Fruit fly (Drosophila melanogaster): ENCODE data around the gene Jon65Ai.
A peak's percentile ranks its signal among the peaks of the same experiment; 100 is the strongest.

Jon65Ai gene

dm6 chr3L:6097270-6097669 lies 43.0 kb upstream of the Jon65Ai start, which contains the start of gene Ets65A (continued):
- TF ChIP-seq NC2α (GFP tag; optimal IDR thresholded peaks at IDR 0.05) (no peak), sd (tag; optimal IDR thresholded peaks at IDR 0.05) (no peak), tio (GFP tag; optimal IDR thresholded peaks at IDR 0.05) (no peak), CG12942 (GFP tag; optimal IDR thresholded peaks at IDR 0.05) (no peak), pfk (GFP tag; optimal IDR thresholded peaks at IDR 0.05) (no peak), Med (GFP tag) (peak; percentile 42), Hr39 (optimal IDR thresholded peaks at IDR 0.05) (no peak), Hr51 (GFP tag; optimal IDR thresholded peaks at IDR 0.05) (no peak), CG8089 (GFP tag; optimal IDR thresholded peaks at IDR 0.05) (no peak), CG7928 (GFP tag; optimal IDR thresholded peaks at IDR 0.05) (no peak), dan (GFP tag; IDR thresholded peaks at IDR 0.05) (0 out of 2 replicates have a peak, but pooled peaks have one; percentile 16), CG4707 (GFP tag; optimal IDR thresholded peaks at IDR 0.05) (no peak), hth (optimal IDR thresholded peaks at IDR 0.05) (no peak), Sin3A (optimal IDR thresholded peaks at IDR 0.05) (no peak), vnd (GFP tag; IDR thresholded peaks at IDR 0.05; ENCODE audit: partially characterized antibody) (no peak), YL-1 (GFP tag; optimal IDR thresholded peaks at IDR 0.05) (no peak)

- TF ChIP-seq HLHmδ (GFP tag; optimal IDR thresholded peaks at IDR 0.05): no peak
- peak; percentile 70 for TF ChIP-seq amos (GFP tag; IDR thresholded peaks at IDR 0.05; ENCODE audit: partially characterized antibody)
- TF ChIP-seq luna (GFP tag; optimal IDR thresholded peaks at IDR 0.05): peak; percentile 5
- TF ChIP-seq CG4360 (GFP tag; IDR thresholded peaks at IDR 0.05): peak; percentile 53
- TF ChIP-seq tup (GFP tag; optimal IDR thresholded peaks at IDR 0.05): peak; percentile 88
- TF ChIP-seq dimm (GFP tag; IDR thresholded peaks at IDR 0.05): peak; percentile 91
- peak; percentile 82 for TF ChIP-seq CG13287 (GFP tag; IDR thresholded peaks at IDR 0.05; ENCODE audit: partially characterized antibody)
- peak; percentile 95 for TF ChIP-seq CG30431 (GFP tag; optimal IDR thresholded peaks at IDR 0.05)
- peak; percentile 80 for TF ChIP-seq tx (GFP tag; optimal IDR thresholded peaks at IDR 0.05)
- peak; percentile 83 for TF ChIP-seq pum (GFP tag; optimal IDR thresholded peaks at IDR 0.05)
- peak; percentile 97 for TF ChIP-seq klu (GFP tag; IDR thresholded peaks at IDR 0.05)
- peak; percentile 98 for TF ChIP-seq nmo (GFP tag; optimal IDR thresholded peaks at IDR 0.05)
- TF ChIP-seq CG31365 (tag; optimal IDR thresholded peaks at IDR 0.05): no peak
- peak; percentile 97 for TF ChIP-seq CG4617 (GFP tag; optimal IDR thresholded peaks at IDR 0.05; ENCODE audit: borderline replicate concordance)
- peak; percentile 98 for TF ChIP-seq dmrt11E (tag; optimal IDR thresholded peaks at IDR 0.05)
- TF ChIP-seq CG31388 (GFP tag; optimal IDR thresholded peaks at IDR 0.05): peak; percentile 93
- TF ChIP-seq gsb-n (tag; optimal IDR thresholded peaks at IDR 0.05): peak; percentile 94
- peak; percentile 93 for TF ChIP-seq Usf (GFP tag; optimal IDR thresholded peaks at IDR 0.05)
- peak; percentile 57; the same call in 1 of the 3 replicates for TF ChIP-seq z (GFP tag; IDR thresholded peaks at IDR 0.05)
- TF ChIP-seq MESR4 (GFP tag; optimal IDR thresholded peaks at IDR 0.05): no peak
- peak; percentile 53; the same call in 1 of the 2 replicates for TF ChIP-seq CG42726 (GFP tag; IDR thresholded peaks at IDR 0.05; ENCODE audit: partially characterized antibody)
- peak; percentile 91 for TF ChIP-seq CG1024 (GFP tag; IDR thresholded peaks at IDR 0.05)
- no peak for TF ChIP-seq pan (optimal IDR thresholded peaks at IDR 0.05)
- TF ChIP-seq pan (GFP tag; optimal IDR thresholded peaks at IDR 0.05 in 1 of 2, IDR thresholded peaks at IDR 0.05 in 1 of 2): peak in 1 of 2 experiments; percentile 96
- TF ChIP-seq Asciz (GFP tag; optimal IDR thresholded peaks at IDR 0.05): peak; percentile 87
- peak; percentile 84 for TF ChIP-seq sna (GFP tag; IDR thresholded peaks at IDR 0.05; ENCODE audit: partially characterized antibody)
- peak; percentile 98 for TF ChIP-seq sob (GFP tag; IDR thresholded peaks at IDR 0.05)
- TF ChIP-seq NfI (GFP tag; optimal IDR thresholded peaks at IDR 0.05): peak; percentile 94
- TF ChIP-seq bab2 (GFP tag; optimal IDR thresholded peaks at IDR 0.05): peak; percentile 88
- TF ChIP-seq CG14014 (GFP tag; IDR thresholded peaks at IDR 0.05): peak; percentile 97
- TF ChIP-seq chinmo (GFP tag; IDR thresholded peaks at IDR 0.05; ENCODE audit: partially characterized antibody): no peak
- peak; percentile 75 for TF ChIP-seq org-1 (GFP tag; optimal IDR thresholded peaks at IDR 0.05)
- peak; percentile 83 for TF ChIP-seq CG6654 (GFP tag; optimal IDR thresholded peaks at IDR 0.05)
- TF ChIP-seq ap (GFP tag; IDR thresholded peaks at IDR 0.05): peak; percentile 92
- TF ChIP-seq Camta (GFP tag; optimal IDR thresholded peaks at IDR 0.05): peak; percentile 81
These were observed 40.5 kb upstream of the Jon65Ai start, which contains the start of the genes CG10467 and loj for dm6 chr3L:6094697-6095096. TSS of gene CG10467 (minus strand) at chr3L:6094747. TSS of gene loj (plus strand) at chr3L:6094987.
